Worm (Caenorhabditis elegans): ENCODE results near the gene mth-1.

ce11 chrII:4173398-4173797 is 30.2 kb downstream of the mth-1 start, which contains the start of gene R03H10.6:
- TF ChIP-seq lin-13 (GFP tag; optimal IDR thresholded peaks at IDR 0.05) (no peak), snpc-4 (tag; optimal IDR thresholded peaks at IDR 0.05) (no peak), fos-1 (tag; optimal IDR thresholded peaks at IDR 0.05) (no peak), mdl-1 (tag; optimal IDR thresholded peaks at IDR 0.05) (no peak), F16B12.6 (tag; optimal IDR thresholded peaks at IDR 0.05) (no peak), lsy-2 (tag; optimal IDR thresholded peaks at IDR 0.05) (no peak), aha-1 (tag; optimal IDR thresholded peaks at IDR 0.05) (no peak)
